Worm (Caenorhabditis elegans): ENCODE data around the gene T16A9.3.

DNA sequence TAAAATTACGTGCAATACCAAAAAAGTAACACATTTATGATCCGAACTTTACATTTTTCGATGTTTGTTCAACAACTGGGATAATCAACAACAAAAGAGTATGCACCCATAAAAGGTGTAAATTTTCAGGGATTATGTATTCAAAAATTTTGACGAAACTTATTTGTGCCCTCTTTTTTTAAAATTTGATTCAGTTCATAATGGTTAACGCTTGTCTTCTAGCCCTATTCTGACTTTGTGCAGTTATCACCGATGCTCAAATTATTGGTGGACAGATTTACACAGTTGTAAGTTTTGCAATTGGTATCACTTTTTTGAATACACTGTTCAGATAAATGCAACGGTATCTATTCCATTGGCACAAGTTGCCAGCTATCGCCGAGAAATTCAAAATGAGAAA lies 43.3 kb downstream of the T16A9.3 start, which contains the start of gene K02E11.6:
- no peak for TF ChIP-seq ceh-13 (GFP tag; optimal IDR thresholded peaks at IDR 0.05)
- no peak for TF ChIP-seq tra-4 (tag; optimal IDR thresholded peaks at IDR 0.05)
- TF ChIP-seq ama-1 (optimal IDR thresholded peaks at IDR 0.05): no peak
- TF ChIP-seq ceh-36 (tag; optimal IDR thresholded peaks at IDR 0.05): no peak
- no peak for TF ChIP-seq hnd-1 (tag; optimal IDR thresholded peaks at IDR 0.05)
- TF ChIP-seq pes-1 (GFP tag; IDR thresholded peaks at IDR 0.05): no peak
- TF ChIP-seq hmg-4 (GFP tag; optimal IDR thresholded peaks at IDR 0.05): no peak
- no peak for TF ChIP-seq F13C5.2 (tag; optimal IDR thresholded peaks at IDR 0.05)
- no peak for TF ChIP-seq ets-7 (tag; optimal IDR thresholded peaks at IDR 0.05)
- TF ChIP-seq sea-1 (GFP tag; conservative IDR thresholded peaks at IDR 0.05): no peak

Data from whole organism, early embryonic.